Fruit fly (Drosophila melanogaster) whole organism, wandering third instar larva: ENCODE data around the gene CG10969.
A peak's percentile ranks its signal among the peaks of the same experiment; 100 is the strongest.

Source experiments
- Abd-B ChIP-seq: fragments of >200 bp; optimal IDR thresholded peaks from 2 replicates; lab custom pipeline; 2017; ENCODE audit warnings: missing biosample characterization, missing genetic modification characterization
- CG32264 ChIP-seq: fragments of 200-800 bp; sonication (Bioruptor generic); optimal IDR thresholded peaks from 2 replicates; lab custom pipeline; 2016; ENCODE audit warnings: missing biosample characterization, missing genetic modification characterization
- CG9705 ChIP-seq: fragments of 200-800 bp; sonication (Bioruptor generic); optimal IDR thresholded peaks from 2 replicates; lab custom pipeline; 2018; ENCODE audit warnings: missing biosample characterization, mild to moderate bottlenecking, missing genetic modification characterization
- CrebA ChIP-seq: fragments of 200-800 bp; sonication (Bioruptor generic); optimal IDR thresholded peaks from 2 replicates; lab custom pipeline; 2016; ENCODE audit warnings: missing biosample characterization, mild to moderate bottlenecking, missing genetic modification characterization, borderline replicate concordance
- Dfd ChIP-seq: fragments of >200 bp; optimal IDR thresholded peaks from 2 replicates; lab custom pipeline; 2017; ENCODE audit warnings: missing biosample characterization, missing genetic modification characterization
- Dif ChIP-seq: fragments of 200-275, 200-300 bp; sonication (Bioruptor generic); optimal IDR thresholded peaks from 2 replicates; lab custom pipeline; 2018; ENCODE audit warnings: missing biosample characterization, missing genetic modification characterization; ENCODE audit not compliant: partially characterized antibody
- GATAd ChIP-seq: sonication (Bioruptor generic); optimal IDR thresholded peaks from 2 replicates; lab custom pipeline; 2016; ENCODE audit warnings: missing biosample characterization, missing genetic modification characterization
- HLH106 ChIP-seq: fragments of 200-800 bp; optimal IDR thresholded peaks from 3 replicates; lab custom pipeline; 2019; ENCODE audit warnings: missing biosample characterization, mild to moderate bottlenecking, missing genetic modification characterization, moderate library complexity
- Hnf4 ChIP-seq: fragments of 200-800 bp; sonication (Bioruptor generic); optimal IDR thresholded peaks from 2 replicates; lab custom pipeline; 2016; ENCODE audit warnings: missing biosample characterization, mild to moderate bottlenecking, missing genetic modification characterization
- Hr78 ChIP-seq: fragments of >200 bp; optimal IDR thresholded peaks from 2 replicates; lab custom pipeline; 2017; ENCODE audit warnings: missing biosample characterization, missing genetic modification characterization
- Hr83 ChIP-seq: fragments of 200-300 bp; sonication (Bioruptor generic); optimal IDR thresholded peaks from 2 replicates; lab custom pipeline; 2016; ENCODE audit warnings: missing biosample characterization, mild to moderate bottlenecking, missing genetic modification characterization, moderate library complexity; ENCODE audit not compliant: poor library complexity, severe bottlenecking
- Jra ChIP-seq: sonication (Bioruptor generic); optimal IDR thresholded peaks from 2 replicates; lab custom pipeline; 2016; ENCODE audit warnings: missing biosample characterization, missing genetic modification characterization
- Mio ChIP-seq: sonication (Bioruptor generic); optimal IDR thresholded peaks from 2 replicates; lab custom pipeline; 2016; ENCODE audit warnings: missing biosample characterization, missing genetic modification characterization
- Myc ChIP-seq: fragments of >200 bp; optimal IDR thresholded peaks from 2 replicates; lab custom pipeline; 2017
- N ChIP-seq: fragments of >200 bp; optimal IDR thresholded peaks from 2 replicates; lab custom pipeline; 2018; ENCODE audit warnings: missing biosample characterization, missing external identifiers, missing genetic modification characterization
- OdsH ChIP-seq: fragments of 200-800 bp; sonication (Bioruptor generic); optimal IDR thresholded peaks from 2 replicates; lab custom pipeline; 2016; ENCODE audit warnings: missing biosample characterization, mild to moderate bottlenecking, missing genetic modification characterization
- Rel ChIP-seq, 2 experiments: fragments of 200-800 bp; sonication (Bioruptor generic) in 1 of 2; optimal IDR thresholded peaks; 2 replicates in 1 of 2; 3 replicates in 1 of 2; lab custom pipeline; 2016 to 2019; ENCODE audit warnings: mild to moderate bottlenecking in 2 of 2, missing biosample characterization in 2 of 2, missing genetic modification characterization in 2 of 2, moderate library complexity in 1 of 2
- Sp1 ChIP-seq: fragments of 200-800 bp; sonication (Bioruptor generic); optimal IDR thresholded peaks from 3 replicates; lab custom pipeline; 2019; ENCODE audit warnings: missing biosample characterization, mild to moderate bottlenecking, missing genetic modification characterization, moderate library complexity
- Vsx2 ChIP-seq: fragments of 200-300, 225-300 bp; sonication (Bioruptor generic); optimal IDR thresholded peaks from 2 replicates; lab custom pipeline; 2018; ENCODE audit warnings: missing biosample characterization, missing genetic modification characterization; ENCODE audit not compliant: partially characterized antibody
- br ChIP-seq: fragments of 200-800 bp; sonication (Bioruptor generic); optimal IDR thresholded peaks from 2 replicates; lab custom pipeline; 2016; ENCODE audit warnings: missing biosample characterization, missing genetic modification characterization
- brk ChIP-seq: fragments of 200-800 bp; sonication (Bioruptor generic); optimal IDR thresholded peaks from 2 replicates; lab custom pipeline; 2016; ENCODE audit warnings: missing biosample characterization, mild to moderate bottlenecking, missing genetic modification characterization
- dl ChIP-seq, 2 experiments: fragments of 175-275, 200-275 bp in 1 of 2; fragments of 200-275 bp in 1 of 2; sonication (Bioruptor generic); optimal IDR thresholded peaks; lab custom pipeline; 2018; ENCODE audit warnings: mild to moderate bottlenecking in 2 of 2, missing biosample characterization in 2 of 2, missing genetic modification characterization in 2 of 2, moderate library complexity in 2 of 2; ENCODE audit not compliant: partially characterized antibody in 2 of 2, insufficient read depth in 1 of 2
- dmrt93B ChIP-seq: fragments of 200-800 bp; sonication (Bioruptor generic); optimal IDR thresholded peaks from 2 replicates; lab custom pipeline; 2018; ENCODE audit warnings: missing biosample characterization, mild to moderate bottlenecking, missing genetic modification characterization
- dsf ChIP-seq: sonication (Bioruptor generic); optimal IDR thresholded peaks from 2 replicates; lab custom pipeline; 2016; ENCODE audit warnings: missing biosample characterization, missing genetic modification characterization, borderline replicate concordance
- ey ChIP-seq: fragments of 200-800 bp; sonication (Bioruptor generic); optimal IDR thresholded peaks from 2 replicates; lab custom pipeline; 2016; ENCODE audit warnings: missing biosample characterization, missing genetic modification characterization
- foxo ChIP-seq, 2 experiments: fragments of 200-800 bp; sonication (Bioruptor generic); optimal IDR thresholded peaks; 2 replicates in 1 of 2; 3 replicates in 1 of 2; lab custom pipeline; 2016 to 2017; ENCODE audit warnings: missing biosample characterization in 2 of 2, missing genetic modification characterization in 2 of 2
- fru ChIP-seq: fragments of 200-800 bp; sonication (Bioruptor generic); optimal IDR thresholded peaks from 3 replicates; lab custom pipeline; 2016; ENCODE audit warnings: missing biosample characterization, mild to moderate bottlenecking, missing genetic modification characterization
- h ChIP-seq: fragments of 200-800 bp; sonication (Bioruptor generic); optimal IDR thresholded peaks from 3 replicates; lab custom pipeline; 2016; ENCODE audit warnings: missing biosample characterization, mild to moderate bottlenecking, missing genetic modification characterization
- jim ChIP-seq: fragments of 175-275, 200-325 bp; sonication (Bioruptor generic); optimal IDR thresholded peaks from 2 replicates; lab custom pipeline; 2016; ENCODE audit warnings: missing biosample characterization, mild to moderate bottlenecking, missing genetic modification characterization
- lola ChIP-seq: fragments of >200 bp; optimal IDR thresholded peaks from 2 replicates; lab custom pipeline; 2017; ENCODE audit warnings: missing biosample characterization, missing genetic modification characterization
- pan ChIP-seq: fragments of >200 bp; optimal IDR thresholded peaks from 2 replicates; lab custom pipeline; 2017
- psq ChIP-seq: fragments of 200-800 bp; sonication (Bioruptor generic); optimal IDR thresholded peaks from 3 replicates; lab custom pipeline; 2017; ENCODE audit warnings: missing biosample characterization, mild to moderate bottlenecking, missing genetic modification characterization, moderate library complexity
- rgr ChIP-seq: fragments of 200-800 bp; sonication (Bioruptor generic); optimal IDR thresholded peaks from 3 replicates; lab custom pipeline; 2016; ENCODE audit warnings: missing biosample characterization, mild to moderate bottlenecking, missing genetic modification characterization
- sage ChIP-seq: fragments of 200-800 bp; sonication (Bioruptor generic); optimal IDR thresholded peaks from 2 replicates; lab custom pipeline; 2016; ENCODE audit warnings: missing biosample characterization, mild to moderate bottlenecking, missing genetic modification characterization
- sv ChIP-seq: fragments of 200-800 bp; sonication (Bioruptor generic); optimal IDR thresholded peaks from 3 replicates; lab custom pipeline; 2016; ENCODE audit warnings: missing biosample characterization, missing genetic modification characterization
- tai ChIP-seq: sonication (Bioruptor generic); optimal IDR thresholded peaks from 2 replicates; lab custom pipeline; 2016; ENCODE audit warnings: missing biosample characterization, missing genetic modification characterization
- usp ChIP-seq: fragments of >200 bp; optimal IDR thresholded peaks from 2 replicates; lab custom pipeline; 2017; ENCODE audit warnings: missing biosample characterization, missing genetic modification characterization
- woc ChIP-seq: sonication (Bioruptor generic); optimal IDR thresholded peaks from 2 replicates; lab custom pipeline; 2016; ENCODE audit warnings: missing biosample characterization, mild to moderate bottlenecking, missing genetic modification characterization

The CG10969 gene

dm6 chr3L:12754769-12755189 is 26.1 kb downstream of the CG10969 start, which contains the start of the genes CG10973 and Vps13D:
Gene CG10973 (minus strand): TSS chr3L:12754774.
Gene Vps13D (plus strand): TSS chr3L:12755049.
- TF ChIP-seq CG9705 (GFP tag; lab: Kevin White, UChicago): no peak
- no peak for TF ChIP-seq pan
- TF ChIP-seq usp (GFP tag; lab: Kevin White, UChicago): no peak
- TF ChIP-seq foxo (GFP tag; optimal IDR thresholded peaks at IDR 0.05; lab: Kevin White, UChicago): no peak
- no peak for TF ChIP-seq dmrt93B
- no peak for TF ChIP-seq Abd-B
- no peak for TF ChIP-seq lola
- TF ChIP-seq Mio (GFP tag; lab: Kevin White, UChicago): no peak
- no peak for TF ChIP-seq Sp1 (GFP tag; lab: Kevin White, UChicago)
- TF ChIP-seq GATAd (GFP tag; lab: Kevin White, UChicago): no peak
- TF ChIP-seq Hnf4 (GFP tag; lab: Kevin White, UChicago): peak; percentile 35
- no peak for TF ChIP-seq dsf (GFP tag; lab: Kevin White, UChicago)
- TF ChIP-seq tai (GFP tag; lab: Kevin White, UChicago): peak; percentile 41
- TF ChIP-seq Jra (GFP tag; lab: Kevin White, UChicago): peak; percentile 16
- TF ChIP-seq jim (GFP tag; lab: Kevin White, UChicago): no peak
- peak; percentile 49 for TF ChIP-seq sv (GFP tag; lab: Kevin White, UChicago)
- no peak for TF ChIP-seq OdsH (GFP tag; lab: Kevin White, UChicago)
- peak; percentile 75 to 90 for TF ChIP-seq dl (GFP tag; optimal IDR thresholded peaks at IDR 0.05; lab: Kevin White, UChicago; ENCODE audit: insufficient read depth in 1 of 2, partially characterized antibody in 2 of 2)
- TF ChIP-seq CG32264 (GFP tag; lab: Kevin White, UChicago): no peak
- peak; percentile 79 for TF ChIP-seq brk
- no peak for TF ChIP-seq N (GFP tag; lab: Kevin White, UChicago)
- TF ChIP-seq h (GFP tag; lab: Kevin White, UChicago): no peak
- TF ChIP-seq HLH106 (tag; lab: Kevin White, UChicago): no peak
- TF ChIP-seq sage (GFP tag; lab: Kevin White, UChicago): no peak
- no peak for TF ChIP-seq Hr83 (GFP tag; lab: Kevin White, UChicago)
- TF ChIP-seq Dfd (GFP tag; lab: Kevin White, UChicago): no peak
- TF ChIP-seq psq (GFP tag; lab: Kevin White, UChicago): no peak
- TF ChIP-seq Vsx2 (GFP tag; lab: Kevin White, UChicago): peak; percentile 99
- no peak for TF ChIP-seq Rel (GFP tag; optimal IDR thresholded peaks at IDR 0.05; lab: Kevin White, UChicago)
- TF ChIP-seq Rel (tag; optimal IDR thresholded peaks at IDR 0.05; lab: Kevin White, UChicago): no peak
- no peak for TF ChIP-seq CrebA (GFP tag; lab: Kevin White, UChicago)
- peak; percentile 99 for TF ChIP-seq Dif (GFP tag; lab: Kevin White, UChicago)
- no peak for TF ChIP-seq br (GFP tag; lab: Kevin White, UChicago)
- no peak for TF ChIP-seq woc
- no peak for TF ChIP-seq Hr78 (GFP tag; lab: Kevin White, UChicago)
- TF ChIP-seq rgr (GFP tag; lab: Kevin White, UChicago): no peak
- no peak for TF ChIP-seq ey (GFP tag; lab: Kevin White, UChicago)
- TF ChIP-seq Myc (lab: Kevin White, UChicago): no peak
- no peak for TF ChIP-seq fru

dm6 chr3L:12749567-12750535 is 31.0 kb downstream of the CG10969 start, which contains the start of the genes Klc and CG10984:
Gene Klc (minus strand): TSS chr3L:12750056.
Gene CG10984 (plus strand): TSS chr3L:12750119.
- no peak for TF ChIP-seq dl (GFP tag; optimal IDR thresholded peaks at IDR 0.05; lab: Kevin White, UChicago; ENCODE audit: insufficient read depth in 1 of 2, partially characterized antibody in 2 of 2)
- TF ChIP-seq usp (GFP tag; lab: Kevin White, UChicago): no peak
- peak; percentile 69 for TF ChIP-seq OdsH (GFP tag; lab: Kevin White, UChicago)
- TF ChIP-seq woc: peak; percentile 42
- TF ChIP-seq tai (GFP tag; lab: Kevin White, UChicago): peak; percentile 5
- TF ChIP-seq brk: peak; percentile 12
- TF ChIP-seq sv (GFP tag; lab: Kevin White, UChicago): peak; percentile 17
- peak; percentile 17 for TF ChIP-seq CG32264 (GFP tag; lab: Kevin White, UChicago)
- peak; percentile 40 for TF ChIP-seq Jra (GFP tag; lab: Kevin White, UChicago)
- TF ChIP-seq psq (GFP tag; lab: Kevin White, UChicago): peak; percentile 55
- no peak for TF ChIP-seq dmrt93B
- TF ChIP-seq sage (GFP tag; lab: Kevin White, UChicago): peak; percentile 55
- TF ChIP-seq Hnf4 (GFP tag; lab: Kevin White, UChicago): peak; percentile 61
- TF ChIP-seq Abd-B: no peak
- peak; percentile 82 for TF ChIP-seq ey (GFP tag; lab: Kevin White, UChicago)
- peak; percentile 79 for TF ChIP-seq rgr (GFP tag; lab: Kevin White, UChicago)
